Fruit fly (Drosophila melanogaster): Measurements from ENCODE around the gene CG13875.

dm6 chr3L:157674-158179, 22.0 kb upstream of the CG13875 start:
- TF ChIP-seq eg (GFP tag; IDR thresholded peaks at IDR 0.05) (no peak), CG7368 (GFP tag; optimal IDR thresholded peaks at IDR 0.05) (no peak), Eip93F (GFP tag; optimal IDR thresholded peaks at IDR 0.05) (no peak), Sox14 (GFP tag; optimal IDR thresholded peaks at IDR 0.05) (no peak), vri (GFP tag; optimal IDR thresholded peaks at IDR 0.05) (no peak), spab (GFP tag; optimal IDR thresholded peaks at IDR 0.05) (no peak), Gug (GFP tag; IDR thresholded peaks at IDR 0.05) (no peak), CG3919 (GFP tag; optimal IDR thresholded peaks at IDR 0.05) (no peak), lz (GFP tag; optimal IDR thresholded peaks at IDR 0.05) (no peak), CG10631 (GFP tag; optimal IDR thresholded peaks at IDR 0.05) (no peak)
